Fruit fly (Drosophila melanogaster) whole organism, adult: Measurements from ENCODE around the gene CycJ.

ENCODE experiments used
- CG11617 ChIP-seq: fragments of 200-800 bp; sonication (Bioruptor generic); optimal IDR thresholded peaks from 2 replicates; lab custom pipeline; 2017; ENCODE audit warnings: mild to moderate bottlenecking, missing biosample characterization, missing genetic modification reagents, missing genetic modification characterization
- CG12768 ChIP-seq: fragments of 200-800 bp; sonication (Bioruptor generic); optimal IDR thresholded peaks from 2 replicates; lab custom pipeline; 2017; ENCODE audit warnings: missing biosample characterization, missing genetic modification characterization, mild to moderate bottlenecking, moderate library complexity, missing genetic modification reagents
- CG14711 ChIP-seq: fragments of 200-800 bp; sonication (Bioruptor generic); optimal IDR thresholded peaks from 2 replicates; lab custom pipeline; 2018; ENCODE audit warnings: missing biosample characterization, mild to moderate bottlenecking, missing genetic modification characterization, moderate library complexity
- CG1620 ChIP-seq: fragments of 200-800 bp; sonication (Bioruptor generic); optimal IDR thresholded peaks from 2 replicates; lab custom pipeline; 2016; ENCODE audit warnings: missing biosample characterization, missing genetic modification characterization
- CG33017 ChIP-seq: fragments of 200-800 bp; sonication (Bioruptor generic); optimal IDR thresholded peaks from 2 replicates; lab custom pipeline; 2018; ENCODE audit warnings: missing biosample characterization, mild to moderate bottlenecking, missing genetic modification characterization, moderate library complexity
- CG5204 ChIP-seq: fragments of 200-800 bp; sonication (Bioruptor generic); optimal IDR thresholded peaks from 2 replicates; lab custom pipeline; 2016; ENCODE audit warnings: missing biosample characterization, missing genetic modification characterization
- CG7045 ChIP-seq: fragments of 200-800 bp; sonication (Bioruptor generic); optimal IDR thresholded peaks from 2 replicates; lab custom pipeline; 2017; ENCODE audit warnings: missing biosample characterization, mild to moderate bottlenecking, missing genetic modification characterization
- CG7101 ChIP-seq: fragments of 200-800 bp; sonication (Bioruptor generic); optimal IDR thresholded peaks from 2 replicates; lab custom pipeline; 2018; ENCODE audit warnings: missing biosample characterization, mild to moderate bottlenecking, missing genetic modification characterization, moderate library complexity
- Clk ChIP-seq: fragments of 200-800 bp; sonication (Bioruptor generic); optimal IDR thresholded peaks from 2 replicates; lab custom pipeline; 2017; ENCODE audit warnings: missing biosample characterization, missing genetic modification characterization
- Crg-1 ChIP-seq: fragments of 200-800 bp; sonication (Bioruptor generic); optimal IDR thresholded peaks from 2 replicates; lab custom pipeline; 2016; ENCODE audit warnings: missing biosample characterization, missing genetic modification characterization
- Hr96 ChIP-seq: fragments of 200-800 bp; sonication (Bioruptor generic); optimal IDR thresholded peaks from 2 replicates; lab custom pipeline; 2016; ENCODE audit warnings: missing biosample characterization, missing genetic modification characterization
- Mnt ChIP-seq: fragments of 200-800 bp; sonication (Bioruptor generic); optimal IDR thresholded peaks from 2 replicates; lab custom pipeline; 2016; ENCODE audit warnings: missing biosample characterization, mild to moderate bottlenecking, missing genetic modification characterization
- bab1 ChIP-seq: fragments of 200-800 bp; sonication (Bioruptor generic); optimal IDR thresholded peaks from 3 replicates; lab custom pipeline; 2019; ENCODE audit warnings: missing biosample characterization, mild to moderate bottlenecking, missing genetic modification characterization, moderate library complexity
- cic ChIP-seq: fragments of 200-800 bp; sonication (Bioruptor generic); optimal IDR thresholded peaks from 2 replicates; lab custom pipeline; 2017; ENCODE audit warnings: missing biosample characterization, mild to moderate bottlenecking, missing genetic modification characterization, moderate library complexity
- cnc ChIP-seq, 2 experiments: fragments of >200 bp; optimal IDR thresholded peaks; 2 replicates each; lab custom pipeline; 2017
- kay ChIP-seq: fragments of 200-800 bp; sonication (Bioruptor generic); peaks from one replicate; lab custom pipeline; 2016; ENCODE audit warnings: missing biosample characterization, missing genetic modification characterization, borderline replicate concordance
- ovo ChIP-seq: fragments of 200-800 bp; sonication (Bioruptor generic); optimal IDR thresholded peaks from 2 replicates; lab custom pipeline; 2016; ENCODE audit warnings: missing biosample characterization, missing genetic modification characterization
- pad ChIP-seq: fragments of 200-800 bp; sonication (Bioruptor generic); optimal IDR thresholded peaks from 3 replicates; lab custom pipeline; 2017; ENCODE audit warnings: missing biosample characterization, missing genetic modification characterization, mild to moderate bottlenecking, moderate library complexity, missing genetic modification reagents
- tj ChIP-seq: fragments of 200-800 bp; sonication (Bioruptor generic); optimal IDR thresholded peaks from 3 replicates; lab custom pipeline; 2017; ENCODE audit warnings: missing biosample characterization, mild to moderate bottlenecking, missing genetic modification characterization, moderate library complexity
- toe ChIP-seq: fragments of 200-800 bp; sonication (Bioruptor generic); optimal IDR thresholded peaks from 2 replicates; lab custom pipeline; 2016; ENCODE audit warnings: missing biosample characterization, missing genetic modification characterization

Gene CycJ

dm6 chr3L:3492116-3492747 is 26.0 kb downstream of the CycJ start:
- TF ChIP-seq cic (GFP tag; lab: Kevin White, UChicago) (no peak), CG33017 (tag; lab: Kevin White, UChicago) (no peak), CG14711 (tag; lab: Kevin White, UChicago) (no peak), CG5204 (GFP tag; lab: Kevin White, UChicago) (no peak), cnc (optimal IDR thresholded peaks at IDR 0.05; lab: Kevin White, UChicago) (no peak), Clk (GFP tag; lab: Kevin White, UChicago) (no peak), ovo (GFP tag; lab: Kevin White, UChicago) (no peak), kay (GFP tag; lab: Kevin White, UChicago) (no peak), bab1 (GFP tag; lab: Kevin White, UChicago) (no peak), CG12768 (GFP tag; lab: Kevin White, UChicago) (no peak), CG1620 (GFP tag; lab: Kevin White, UChicago) (no peak)

- TF ChIP-seq Hr96 (GFP tag; lab: Kevin White, UChicago) (no peak), kay (GFP tag; lab: Kevin White, UChicago) (no peak), cic (GFP tag; lab: Kevin White, UChicago) (no peak), CG1620 (GFP tag; lab: Kevin White, UChicago) (no peak), CG11617 (GFP tag; lab: Kevin White, UChicago) (no peak), cnc (optimal IDR thresholded peaks at IDR 0.05; lab: Kevin White, UChicago) (no peak), CG33017 (tag; lab: Kevin White, UChicago) (no peak), pad (GFP tag; lab: Kevin White, UChicago) (no peak)
Measured at dm6 chr3L:3496593-3496992, 30.4 kb downstream of the CycJ start.

dm6 chr3L:3503248-3503647 is 37.0 kb downstream of the CycJ start:
- TF ChIP-seq Crg-1 (GFP tag; lab: Kevin White, UChicago): no peak
- no peak for TF ChIP-seq CG11617 (GFP tag; lab: Kevin White, UChicago)
- TF ChIP-seq pad (GFP tag; lab: Kevin White, UChicago): no peak
- TF ChIP-seq cic (GFP tag; lab: Kevin White, UChicago): no peak
- no peak for TF ChIP-seq CG14711 (tag; lab: Kevin White, UChicago)
- TF ChIP-seq toe (GFP tag; lab: Kevin White, UChicago): no peak

- TF ChIP-seq toe (GFP tag; lab: Kevin White, UChicago): no peak
- TF ChIP-seq CG7101 (tag; lab: Kevin White, UChicago): no peak
- no peak for TF ChIP-seq CG7045
- TF ChIP-seq CG5204 (GFP tag; lab: Kevin White, UChicago): no peak
Measured at dm6 chr3L:3512567-3512966, 46.3 kb downstream of the CycJ start, which contains the start of gene ImpE2. ImpE2 (minus strand) TSS chr3L:3512681.

- TF ChIP-seq CG7045 (no peak), Crg-1 (GFP tag; lab: Kevin White, UChicago) (no peak), CG11617 (GFP tag; lab: Kevin White, UChicago) (no peak), Hr96 (GFP tag; lab: Kevin White, UChicago) (no peak)
Measured at dm6 chr3L:3512998-3513397, 46.8 kb downstream of the CycJ start.

dm6 chr3L:3514020-3514419 is 47.8 kb downstream of the CycJ start:
- no peak for TF ChIP-seq bab1 (GFP tag; lab: Kevin White, UChicago)

- TF ChIP-seq tj (GFP tag; lab: Kevin White, UChicago) (peak; percentile 32), CG1620 (GFP tag; lab: Kevin White, UChicago) (no peak), CG5204 (GFP tag; lab: Kevin White, UChicago) (no peak), CG12768 (GFP tag; lab: Kevin White, UChicago) (peak; percentile 29), cnc (optimal IDR thresholded peaks at IDR 0.05; lab: Kevin White, UChicago) (no peak), toe (GFP tag; lab: Kevin White, UChicago) (no peak), ovo (GFP tag; lab: Kevin White, UChicago) (no peak), Hr96 (GFP tag; lab: Kevin White, UChicago) (no peak), CG11617 (GFP tag; lab: Kevin White, UChicago) (no peak), bab1 (GFP tag; lab: Kevin White, UChicago) (peak; percentile 65), CG7045 (peak; percentile 34), cic (GFP tag; lab: Kevin White, UChicago) (peak; percentile 27), kay (GFP tag; lab: Kevin White, UChicago) (no peak), Clk (GFP tag; lab: Kevin White, UChicago) (no peak), Crg-1 (GFP tag; lab: Kevin White, UChicago) (no peak), Mnt (GFP tag; lab: Kevin White, UChicago) (peak; percentile 76), CG33017 (tag; lab: Kevin White, UChicago) (no peak), CG14711 (tag; lab: Kevin White, UChicago) (peak; percentile 20), CG7101 (tag; lab: Kevin White, UChicago) (no peak), pad (GFP tag; lab: Kevin White, UChicago) (peak; percentile 16)
Measured at dm6 chr3L:3515280-3516020, 49.2 kb downstream of the CycJ start, which contains the start of gene Eip63E. Eip63E (plus strand) TSS chr3L:3515751.
